Worm (Caenorhabditis elegans) whole organism, L2 larva: ENCODE results near the gene irld-4.

Experiments used
- R02D3.7 ChIP-seq: fragments of 150-350 bp; optimal IDR thresholded peaks from 2 replicates; lab custom pipeline; 2014; ENCODE audit warnings: missing biosample characterization, missing genetic modification characterization
- ZK546.5 ChIP-seq: sonication (generic microtip); optimal IDR thresholded peaks from 2 replicates; lab custom pipeline; 2017; ENCODE audit warnings: missing biosample characterization, missing genetic modification characterization
- alr-1 ChIP-seq: fragments of 150-350 bp; optimal IDR thresholded peaks from 2 replicates; lab custom pipeline; 2014; ENCODE audit warnings: missing biosample characterization, missing genetic modification characterization
- aly-2 ChIP-seq: fragments of 150-350 bp; optimal IDR thresholded peaks from 2 replicates; lab custom pipeline; 2014; ENCODE audit warnings: missing biosample characterization, missing genetic modification characterization
- blmp-1 ChIP-seq: sonication (generic microtip); optimal IDR thresholded peaks from 2 replicates; lab custom pipeline; 2017; ENCODE audit warnings: missing genetic modification characterization, mild to moderate bottlenecking, missing compliant biosample characterization, antibody characterized with exemption, moderate library complexity; ENCODE audit not compliant: insufficient read depth
- egl-27 ChIP-seq: sonication (generic microtip); optimal IDR thresholded peaks from 3 replicates; lab custom pipeline; 2017; ENCODE audit warnings: missing biosample characterization, missing genetic modification reagents, missing genetic modification characterization
- lsy-2 ChIP-seq, 2 experiments: fragments of 150-350 bp in 1 of 2; sonication (generic microtip) in 1 of 2; optimal IDR thresholded peaks; 2 replicates each; lab custom pipeline; 2014 to 2017; ENCODE audit warnings: missing biosample characterization in 2 of 2, missing genetic modification characterization in 2 of 2

- TF ChIP-seq egl-27 (tag; lab: Kevin White, UChicago) (no peak), aly-2 (tag; lab: Kevin White, UChicago) (no peak), ZK546.5 (tag; lab: Kevin White, UChicago) (no peak), R02D3.7 (tag; lab: Kevin White, UChicago) (no peak), alr-1 (tag; lab: Kevin White, UChicago) (no peak), lsy-2 (tag; optimal IDR thresholded peaks at IDR 0.05; lab: Kevin White, UChicago) (peak in 1 of 2 experiments; percentile 34), blmp-1 (tag; lab: Kevin White, UChicago) (peak; percentile 69)
Measured at ce11 chrIV:14614176-14614740, 18.6 kb upstream of the irld-4 start.
